Worm (Caenorhabditis elegans) whole organism, L3 larva: Measurements from ENCODE around the gene ada-2.
A peak's percentile ranks its signal among the peaks of the same experiment; 100 is the strongest.

Experiments used
- ZK546.5 ChIP-seq: sonication (generic microtip); optimal IDR thresholded peaks from 2 replicates; lab custom pipeline; 2017; ENCODE audit warnings: missing biosample characterization, missing genetic modification characterization
- aly-2 ChIP-seq: fragments of 150-350 bp; optimal IDR thresholded peaks from 2 replicates; lab custom pipeline; 2014; ENCODE audit warnings: missing biosample characterization, missing genetic modification characterization
- ama-1 ChIP-seq: fragments of 150-350 bp; optimal IDR thresholded peaks from 2 replicates; lab custom pipeline; 2018
- ceh-16 ChIP-seq: sonication (generic microtip); optimal IDR thresholded peaks from 2 replicates; lab custom pipeline; 2017; ENCODE audit warnings: missing biosample characterization, missing genetic modification characterization
- ceh-28 ChIP-seq: fragments of 150-350 bp; optimal IDR thresholded peaks from 2 replicates; lab custom pipeline; 2014; ENCODE audit warnings: missing biosample characterization, missing genetic modification reagents, missing genetic modification characterization
- ceh-82 ChIP-seq: fragments of 150-350 bp; optimal IDR thresholded peaks from 2 replicates; lab custom pipeline; 2014; ENCODE audit warnings: missing biosample characterization, missing genetic modification characterization
- ceh-9 ChIP-seq: sonication (generic microtip); optimal IDR thresholded peaks from 2 replicates; lab custom pipeline; 2018; ENCODE audit warnings: missing biosample characterization, missing genetic modification characterization
- daf-12 ChIP-seq: fragments of 150-350 bp; optimal IDR thresholded peaks from 2 replicates; lab custom pipeline; 2014; ENCODE audit warnings: missing biosample characterization, missing genetic modification reagents, missing genetic modification characterization
- egl-27 ChIP-seq: sonication (generic microtip); optimal IDR thresholded peaks from 4 replicates; lab custom pipeline; 2017; ENCODE audit warnings: missing biosample characterization, missing genetic modification reagents, missing genetic modification characterization
- egl-5 ChIP-seq: fragments of 150-350 bp; optimal IDR thresholded peaks from 2 replicates; lab custom pipeline; 2017; ENCODE audit warnings: missing biosample characterization, missing genetic modification reagents, missing genetic modification characterization, inconsistent platforms
- elt-1 ChIP-seq: fragments of 150-350 bp; optimal IDR thresholded peaks from 2 replicates; lab custom pipeline; 2014; ENCODE audit warnings: missing biosample characterization, missing genetic modification characterization
- elt-2 ChIP-seq: sonication (generic microtip); optimal IDR thresholded peaks from 2 replicates; lab custom pipeline; 2016; ENCODE audit warnings: missing genetic modification reagents, mild to moderate bottlenecking, missing genetic modification characterization, missing compliant biosample characterization
- elt-3 ChIP-seq, 3 experiments: fragments of 150-350 bp in 1 of 3; sonication (generic microtip) in 2 of 3; optimal IDR thresholded peaks; 2 replicates in 2 of 3; 4 replicates in 1 of 3; lab custom pipeline; 2014 to 2017; ENCODE audit warnings: missing biosample characterization in 3 of 3, missing genetic modification characterization in 3 of 3
- eor-1 ChIP-seq, 2 experiments: fragments of 150-350 bp; optimal IDR thresholded peaks; 2 replicates each; lab custom pipeline; 2014 to 2018; ENCODE audit warnings: missing biosample characterization in 2 of 2, missing genetic modification characterization in 2 of 2
- fkh-10 ChIP-seq: sonication (generic microtip); optimal IDR thresholded peaks from 2 replicates; lab custom pipeline; 2017; ENCODE audit warnings: missing biosample characterization, missing genetic modification reagents, missing genetic modification characterization
- fos-1 ChIP-seq: fragments of 150-350 bp; optimal IDR thresholded peaks from 2 replicates; lab custom pipeline; 2014; ENCODE audit warnings: missing biosample characterization, missing genetic modification characterization
- lin-39 ChIP-seq: fragments of 150-350 bp; optimal IDR thresholded peaks from 2 replicates; lab custom pipeline; 2018; ENCODE audit warnings: missing biosample characterization, missing genetic modification reagents, missing genetic modification characterization
- lsy-12 ChIP-seq: sonication (generic microtip); optimal IDR thresholded peaks from 2 replicates; lab custom pipeline; 2016; ENCODE audit warnings: mild to moderate bottlenecking, missing genetic modification characterization, missing compliant biosample characterization
- mdl-1 ChIP-seq: fragments of 150-350 bp; optimal IDR thresholded peaks from 2 replicates; lab custom pipeline; 2014; ENCODE audit warnings: missing biosample characterization, missing genetic modification characterization
- nfya-1 ChIP-seq: sonication (generic microtip); optimal IDR thresholded peaks from 2 replicates; lab custom pipeline; 2017; ENCODE audit warnings: missing genetic modification characterization, mild to moderate bottlenecking, missing compliant biosample characterization, antibody characterized with exemption, moderate library complexity; ENCODE audit not compliant: insufficient read depth
- nhr-11 ChIP-seq: fragments of 150-350 bp; optimal IDR thresholded peaks from 2 replicates; lab custom pipeline; 2014; ENCODE audit warnings: missing biosample characterization, missing genetic modification characterization
- nhr-12 ChIP-seq: fragments of 150-350 bp; optimal IDR thresholded peaks from 2 replicates; lab custom pipeline; 2014; ENCODE audit warnings: missing biosample characterization, missing genetic modification characterization
- nhr-23 ChIP-seq: fragments of 150-350 bp; optimal IDR thresholded peaks from 2 replicates; lab custom pipeline; 2014; ENCODE audit warnings: missing biosample characterization, missing genetic modification reagents, missing genetic modification characterization
- nhr-25 ChIP-seq: sonication (generic microtip); optimal IDR thresholded peaks from 2 replicates; lab custom pipeline; 2017; ENCODE audit warnings: missing biosample characterization, missing genetic modification characterization
- nhr-77 ChIP-seq: fragments of 150-350 bp; optimal IDR thresholded peaks from 2 replicates; lab custom pipeline; 2014; ENCODE audit warnings: missing biosample characterization, missing genetic modification characterization
- pha-4 ChIP-seq: fragments of 150-350 bp; optimal IDR thresholded peaks from 2 replicates; lab custom pipeline; 2014; ENCODE audit warnings: missing biosample characterization, missing genetic modification reagents, missing genetic modification characterization
- snpc-4 ChIP-seq: fragments of 150-350 bp; optimal IDR thresholded peaks from 2 replicates; lab custom pipeline; 2014; ENCODE audit warnings: missing biosample characterization, missing genetic modification characterization
- unc-39 ChIP-seq: sonication (generic microtip); optimal IDR thresholded peaks from 4 replicates; lab custom pipeline; 2017; ENCODE audit warnings: missing biosample characterization, missing genetic modification characterization
- zag-1 ChIP-seq: fragments of 150-350 bp; optimal IDR thresholded peaks from 2 replicates; lab custom pipeline; 2014; ENCODE audit warnings: missing biosample characterization, missing genetic modification characterization
- ztf-4 ChIP-seq: fragments of 150-350 bp; optimal IDR thresholded peaks from 2 replicates; lab custom pipeline; 2014; ENCODE audit warnings: missing biosample characterization, missing genetic modification characterization

ada-2 gene

DNA sequence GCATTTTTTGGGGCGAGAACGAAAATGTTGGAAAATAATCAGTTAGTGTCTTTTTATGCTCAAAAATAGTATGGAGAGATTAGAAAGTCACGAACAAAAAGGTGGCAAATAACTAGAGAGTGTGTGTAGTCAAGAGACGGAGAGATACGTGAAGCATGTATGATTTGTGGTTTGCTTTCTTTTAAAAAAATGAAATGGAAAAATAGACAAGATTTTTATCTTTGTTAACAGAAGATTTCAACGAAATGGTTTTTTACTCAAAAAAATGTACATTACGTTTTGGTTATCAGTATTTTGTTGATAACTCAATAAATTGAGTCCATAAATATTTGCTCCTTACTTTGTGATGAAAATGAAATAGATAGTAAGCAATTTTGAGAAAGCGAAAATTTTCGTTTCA lies 43.9 kb upstream of the ada-2 start, which contains the start of gene dhs-7:
dhs-7 (minus strand) TSS at position 277 of the 400 bp plus-strand sequence.
- TF ChIP-seq ztf-4 (tag; lab: Kevin White, UChicago) (no peak), ama-1 (no peak), ceh-28 (tag; lab: Kevin White, UChicago) (no peak), unc-39 (tag; lab: Kevin White, UChicago) (no peak), pha-4 (tag; lab: Kevin White, UChicago) (no peak), fkh-10 (no peak), eor-1 (tag; optimal IDR thresholded peaks at IDR 0.05; lab: Kevin White, UChicago) (no peak), elt-2 (peak; percentile 67)
- TF ChIP-seq, all 47 proteins: peak for 1

DNA sequence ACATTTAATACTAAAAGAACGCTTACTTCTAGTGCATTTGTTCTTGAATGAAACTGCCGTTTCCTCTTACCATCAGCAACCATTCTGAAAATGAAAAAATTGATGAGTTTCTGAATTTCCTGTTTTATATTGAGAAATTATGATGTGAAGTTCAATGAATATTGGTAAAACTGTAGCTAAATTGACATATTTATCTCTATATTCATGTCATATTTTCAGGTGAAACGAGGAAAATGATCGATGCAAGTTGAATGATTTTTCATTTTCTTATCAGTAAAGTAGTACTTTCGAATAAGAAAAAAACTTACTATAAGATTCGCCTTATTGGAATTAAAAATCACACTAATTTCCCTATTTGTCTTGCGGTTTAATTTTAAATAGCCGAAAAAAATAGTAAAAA lies 41.9 kb upstream of the ada-2 start, which contains the start of gene E04F6.15:
E04F6.15 (minus strand) TSS at position 101 of the 400 bp plus-strand sequence.
- TF ChIP-seq ceh-9 (tag; lab: Kevin White, UChicago), result no peak
- TF ChIP-seq nfya-1 (tag; lab: Kevin White, UChicago), result no peak
- TF ChIP-seq eor-1 (tag; optimal IDR thresholded peaks at IDR 0.05; lab: Kevin White, UChicago), result no peak
- TF ChIP-seq zag-1 (tag; lab: Kevin White, UChicago), result no peak
- TF ChIP-seq ZK546.5 (tag; lab: Kevin White, UChicago), result no peak
- TF ChIP-seq fos-1 (tag; lab: Kevin White, UChicago), result no peak
- no peak for TF ChIP-seq ceh-16 (tag; lab: Kevin White, UChicago)

DNA sequence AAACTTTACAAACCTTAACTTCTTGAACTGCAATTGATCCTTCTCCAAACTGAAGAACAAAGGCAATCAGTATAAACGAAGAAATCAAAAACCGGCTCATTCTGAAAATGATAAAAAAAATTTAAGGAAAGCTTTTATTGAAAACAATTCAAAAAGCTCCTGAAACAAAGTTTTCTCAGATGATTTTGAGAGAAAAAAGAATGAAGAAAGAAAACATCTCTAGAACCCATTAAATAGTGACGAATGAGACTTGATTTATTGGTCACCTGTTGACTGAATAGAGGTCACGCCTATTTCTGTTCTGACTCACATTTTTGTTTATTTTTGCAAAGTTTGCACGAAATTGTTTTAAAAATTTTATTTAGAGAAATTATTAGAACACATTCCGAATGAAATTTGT lies 40.8 kb upstream of the ada-2 start, which contains the start of gene E04F6.8:
E04F6.8 (minus strand) TSS at position 101 of the 400 bp plus-strand sequence.
- TF ChIP-seq egl-5 (tag; lab: Kevin White, UChicago) (peak; percentile 82), snpc-4 (tag; lab: Kevin White, UChicago) (no peak)

DNA sequence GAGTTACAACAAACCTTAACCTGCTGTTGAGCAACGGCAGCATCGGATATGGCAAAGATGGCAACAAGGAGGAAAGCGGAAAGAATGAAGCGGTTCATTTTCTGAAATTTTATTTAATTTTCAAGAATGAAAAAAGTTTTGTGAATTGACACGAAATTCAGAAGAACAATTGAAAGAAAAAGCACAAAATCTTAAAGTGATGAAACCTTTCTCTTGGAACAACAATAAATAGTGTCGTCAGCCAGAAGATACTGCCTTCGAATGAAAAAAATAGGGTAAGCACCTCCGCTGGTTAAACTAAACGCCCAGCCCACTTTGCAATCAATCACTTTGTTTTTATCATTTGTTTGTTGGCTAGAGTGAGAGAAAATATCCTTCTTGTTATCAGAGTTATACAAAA lies 40.0 kb upstream of the ada-2 start, which contains the start of gene E04F6.9:
E04F6.9 (minus strand) TSS at position 101 of the 400 bp plus-strand sequence.
- TF ChIP-seq lin-39 (tag; lab: Kevin White, UChicago), result peak; percentile 1
- no peak for TF ChIP-seq nhr-77
- TF ChIP-seq, all 47 proteins: peak for 1

DNA sequence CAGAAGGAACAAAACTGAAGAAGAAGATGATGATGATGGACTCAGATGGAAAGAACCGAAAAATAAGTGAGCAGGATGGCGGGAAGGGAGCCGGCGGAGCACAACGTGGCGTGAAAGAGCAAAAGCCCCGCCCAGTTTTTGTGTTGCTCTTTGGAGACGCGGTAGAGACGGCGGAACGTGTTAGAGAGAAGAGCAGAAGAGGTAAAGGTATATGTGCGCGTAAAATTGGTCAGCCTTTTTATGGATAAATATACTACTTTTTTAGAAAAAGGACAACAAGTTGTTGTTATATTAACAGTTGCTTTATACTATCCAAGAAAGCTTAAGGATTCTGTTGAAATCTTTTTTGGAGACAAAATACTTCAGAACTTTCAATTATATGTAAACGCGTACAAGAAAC lies 35.0 kb upstream of the ada-2 start, which contains the start of gene E04F6.10:
E04F6.10 (minus strand) TSS at position 101 of the 400 bp plus-strand sequence.
- TF ChIP-seq ceh-82 (tag; lab: Kevin White, UChicago) (no peak), snpc-4 (tag; lab: Kevin White, UChicago) (no peak), ZK546.5 (tag; lab: Kevin White, UChicago) (no peak), aly-2 (tag; lab: Kevin White, UChicago) (no peak), elt-1 (tag; lab: Kevin White, UChicago) (no peak), nfya-1 (tag; lab: Kevin White, UChicago) (no peak), nhr-25 (tag; lab: Kevin White, UChicago) (no peak), ama-1 (no peak)

DNA sequence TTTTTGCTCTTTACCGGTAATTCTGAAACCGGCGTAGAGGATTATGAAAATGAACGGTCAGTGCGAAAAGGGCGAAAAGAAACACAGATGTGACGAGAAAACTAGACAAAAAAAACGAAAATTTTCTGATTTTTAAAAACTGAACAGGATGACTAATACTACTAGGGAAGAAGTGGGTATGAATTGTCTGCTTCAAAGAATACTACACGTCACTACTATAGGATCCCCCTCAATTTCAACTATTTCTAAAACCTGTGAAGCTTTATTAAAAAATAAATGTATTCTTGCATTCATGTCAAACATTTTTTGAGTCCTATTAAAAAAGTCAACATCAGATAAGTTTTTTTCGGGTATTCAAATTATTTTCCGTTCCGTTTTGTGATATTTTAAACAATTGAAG lies 28.0 kb upstream of the ada-2 start:
- TF ChIP-seq nhr-12 (tag; lab: Kevin White, UChicago), result no peak
- no peak for TF ChIP-seq daf-12 (tag; lab: Kevin White, UChicago)
- TF ChIP-seq, all 47 proteins: peak for 0

DNA sequence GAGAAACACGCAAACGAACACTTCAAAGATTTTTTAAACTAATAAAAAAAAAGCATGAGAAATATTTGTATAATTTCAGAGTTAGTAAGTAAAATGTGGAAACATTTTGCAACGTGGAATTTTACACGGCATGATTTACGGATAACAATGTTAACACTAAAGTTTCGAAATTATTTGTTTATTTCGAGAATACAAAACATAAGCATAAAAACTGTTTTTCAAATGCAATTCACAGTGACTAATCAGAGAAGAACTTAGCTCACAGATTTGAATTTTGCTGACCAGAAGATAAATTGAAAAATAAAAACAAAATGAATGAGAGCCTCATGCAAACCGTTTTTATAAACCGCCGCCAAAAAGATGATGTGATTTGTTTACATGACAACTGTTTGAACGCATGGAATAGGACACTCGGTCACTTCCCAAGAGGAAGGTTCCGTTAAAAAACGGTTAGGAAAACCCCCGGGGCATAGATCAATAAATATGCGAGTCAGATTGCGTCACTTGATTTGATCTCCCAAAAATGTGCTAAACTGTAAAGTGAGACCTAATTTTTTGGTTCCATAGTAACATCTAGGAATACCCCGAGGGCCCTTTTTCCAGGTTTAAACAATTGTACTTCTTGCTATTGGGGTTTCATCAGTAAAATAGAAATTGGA lies 26.1 kb upstream of the ada-2 start, which contains the start of gene clh-3:
clh-3 (minus strand) TSS at position 51 of the 659 bp plus-strand sequence.
- TF ChIP-seq egl-27 (tag; lab: Kevin White, UChicago), result no peak
- TF ChIP-seq elt-2, result no peak
- TF ChIP-seq pha-4 (tag; lab: Kevin White, UChicago), result no peak

DNA sequence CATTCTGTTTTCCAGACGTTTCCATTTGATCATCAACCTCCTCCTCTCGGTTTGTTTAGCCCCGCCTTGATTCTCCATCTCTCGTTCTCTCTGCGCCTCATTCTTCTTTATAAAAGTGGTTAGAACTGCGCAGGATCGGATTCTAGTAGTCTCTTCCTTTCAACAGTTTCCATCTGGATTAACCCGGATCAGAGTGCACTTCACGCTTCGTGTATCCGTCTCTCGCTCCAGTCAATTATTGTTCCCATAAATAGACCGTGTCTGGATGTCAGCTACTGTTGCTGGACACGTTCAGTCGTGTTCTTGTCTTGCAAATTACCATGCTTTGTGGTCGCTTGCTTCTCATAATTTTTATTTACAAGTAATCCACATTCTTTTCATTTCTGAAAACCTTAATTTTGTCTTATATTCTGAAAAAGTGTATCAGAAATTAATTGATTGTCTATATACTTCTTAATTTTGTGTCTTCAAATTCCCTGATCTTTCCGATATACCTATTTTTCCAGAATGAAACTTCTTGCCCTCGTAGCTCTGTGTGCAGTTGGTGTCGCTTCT lies 23.3 kb upstream of the ada-2 start, which contains the start of gene F32A5.4:
F32A5.4 (plus strand) TSS at position 505 of the 555 bp plus-strand sequence.
- TF ChIP-seq nhr-23 (tag; lab: Kevin White, UChicago) (peak; percentile 20), nhr-11 (no peak), ceh-82 (tag; lab: Kevin White, UChicago) (no peak), ama-1 (peak; percentile 56), lsy-12 (no peak), mdl-1 (no peak), elt-2 (no peak), elt-3 (tag; optimal IDR thresholded peaks at IDR 0.05; lab: Kevin White, UChicago) (no peak), pha-4 (tag; lab: Kevin White, UChicago) (peak; percentile 20)
